Worm (Caenorhabditis elegans): Measurements from ENCODE around the gene Y73F8A.10.
"Not testable (repeated sequence)": the region's sequence is repeated elsewhere in the genome, so short reads cannot be mapped to it uniquely, and the experiment has no call there.

Y73F8A.10 gene

ce11 chrIV:15294040-15294439 lies at the start of gene Y73F8A.10:
TSS of gene Y73F8A.10 (plus strand) at chrIV:15294340.
- no peak for TF ChIP-seq him-1 (tag; optimal IDR thresholded peaks at IDR 0.05)
- no peak for TF ChIP-seq W03F9.2 (tag; optimal IDR thresholded peaks at IDR 0.05)
- TF ChIP-seq dao-5 (tag; optimal IDR thresholded peaks at IDR 0.05) = no peak

- TF ChIP-seq dao-5 (tag; optimal IDR thresholded peaks at IDR 0.05) (no peak), him-1 (tag; optimal IDR thresholded peaks at IDR 0.05) (no peak), W03F9.2 (tag; optimal IDR thresholded peaks at IDR 0.05) (no peak)
These were observed 48.5 kb upstream of the Y73F8A.10 start, which contains the start of gene Y73F8A.36 for ce11 chrIV:15245655-15246054. TSS of gene Y73F8A.36 (plus strand) at chrIV:15245955.

ce11 chrIV:15251075-15251474 lies 43.1 kb upstream of the Y73F8A.10 start:
- no peak for TF ChIP-seq dao-5 (tag; optimal IDR thresholded peaks at IDR 0.05)
- no peak for TF ChIP-seq W03F9.2 (tag; optimal IDR thresholded peaks at IDR 0.05)
- no peak for TF ChIP-seq him-1 (tag; optimal IDR thresholded peaks at IDR 0.05)

ce11 chrIV:15252157-15252556 lies 42.0 kb upstream of the Y73F8A.10 start, which contains the start of gene srj-42:
TSS of gene srj-42 (minus strand) at chrIV:15252257.
- no peak for TF ChIP-seq W03F9.2 (tag; optimal IDR thresholded peaks at IDR 0.05)
- no peak for TF ChIP-seq dao-5 (tag; optimal IDR thresholded peaks at IDR 0.05)
- no peak for TF ChIP-seq him-1 (tag; optimal IDR thresholded peaks at IDR 0.05)

- no peak for TF ChIP-seq him-1 (tag; optimal IDR thresholded peaks at IDR 0.05)
- TF ChIP-seq dao-5 (tag; optimal IDR thresholded peaks at IDR 0.05) = no peak
- TF ChIP-seq W03F9.2 (tag; optimal IDR thresholded peaks at IDR 0.05) = no peak
These were observed 34.6 kb upstream of the Y73F8A.10 start, which contains the start of gene Y73F8A.5 for ce11 chrIV:15259548-15259947. TSS of gene Y73F8A.5 (plus strand) at chrIV:15259868.

ce11 chrIV:15274063-15274462 lies 20.1 kb upstream of the Y73F8A.10 start:
- TF ChIP-seq him-1 (tag; optimal IDR thresholded peaks at IDR 0.05) = no peak
- no peak for TF ChIP-seq dao-5 (tag; optimal IDR thresholded peaks at IDR 0.05)
- no peak for TF ChIP-seq W03F9.2 (tag; optimal IDR thresholded peaks at IDR 0.05)

ce11 chrIV:15275363-15275854 lies 18.7 kb upstream of the Y73F8A.10 start, which contains the start of gene ccg-1:
TSS of gene ccg-1 (minus strand) at chrIV:15275804.
- TF ChIP-seq W03F9.2 (tag; optimal IDR thresholded peaks at IDR 0.05) (no peak), dao-5 (tag; optimal IDR thresholded peaks at IDR 0.05) (no peak), him-1 (tag; optimal IDR thresholded peaks at IDR 0.05) (no peak)

- TF ChIP-seq W03F9.2 (tag; optimal IDR thresholded peaks at IDR 0.05) (no peak), dao-5 (tag; optimal IDR thresholded peaks at IDR 0.05) (no peak), him-1 (tag; optimal IDR thresholded peaks at IDR 0.05) (no peak)
These were observed 13.9 kb upstream of the Y73F8A.10 start for ce11 chrIV:15280219-15280618.

ce11 chrIV:15283617-15284016 lies 10.5 kb upstream of the Y73F8A.10 start:
- TF ChIP-seq W03F9.2 (tag; optimal IDR thresholded peaks at IDR 0.05) (no peak), him-1 (tag; optimal IDR thresholded peaks at IDR 0.05) (no peak), dao-5 (tag; optimal IDR thresholded peaks at IDR 0.05) (no peak)

ce11 chrIV:15289508-15289907 lies 4.6 kb upstream of the Y73F8A.10 start:
- no peak for TF ChIP-seq dao-5 (tag; optimal IDR thresholded peaks at IDR 0.05)
- TF ChIP-seq him-1 (tag; optimal IDR thresholded peaks at IDR 0.05) = no peak
- TF ChIP-seq W03F9.2 (tag; optimal IDR thresholded peaks at IDR 0.05) = no peak

- no peak for TF ChIP-seq W03F9.2 (tag; optimal IDR thresholded peaks at IDR 0.05)
- no peak for TF ChIP-seq dao-5 (tag; optimal IDR thresholded peaks at IDR 0.05)
These were observed 3.0 kb upstream of the Y73F8A.10 start, which contains the start of gene pqn-90 for ce11 chrIV:15291162-15291561. TSS of gene pqn-90 (minus strand) at chrIV:15291262.

- no peak for TF ChIP-seq him-1 (tag; optimal IDR thresholded peaks at IDR 0.05)
- no peak for TF ChIP-seq dao-5 (tag; optimal IDR thresholded peaks at IDR 0.05)
- no peak for TF ChIP-seq W03F9.2 (tag; optimal IDR thresholded peaks at IDR 0.05)
These were observed 2.5 kb upstream of the Y73F8A.10 start, which contains the start of gene pqn-91 for ce11 chrIV:15291607-15292006. TSS of gene pqn-91 (plus strand) at chrIV:15291907.

ce11 chrIV:15300041-15300440 lies 5.9 kb downstream of the Y73F8A.10 start:
- TF ChIP-seq him-1 (tag; optimal IDR thresholded peaks at IDR 0.05) = no peak
- no peak for TF ChIP-seq W03F9.2 (tag; optimal IDR thresholded peaks at IDR 0.05)
- TF ChIP-seq dao-5 (tag; optimal IDR thresholded peaks at IDR 0.05) = no peak

- TF ChIP-seq him-1 (tag; optimal IDR thresholded peaks at IDR 0.05) (no peak), W03F9.2 (tag; optimal IDR thresholded peaks at IDR 0.05) (no peak), dao-5 (tag; optimal IDR thresholded peaks at IDR 0.05) (no peak)
These were observed 8.0 kb downstream of the Y73F8A.10 start, which contains the start of gene best-21 for ce11 chrIV:15302151-15302550. TSS of gene best-21 (plus strand) at chrIV:15302451.

ce11 chrIV:15311590-15311989 lies 17.4 kb downstream of the Y73F8A.10 start, which contains the start of gene Y73F8A.12:
TSS of gene Y73F8A.12 (minus strand) at chrIV:15311690.
- TF ChIP-seq him-1, W03F9.2, dao-5 (tag; optimal IDR thresholded peaks at IDR 0.05): not testable (repeated sequence)
